Worm (Caenorhabditis elegans) whole organism, late embryonic: Measurements from ENCODE around the gene gex-3.

Source experiments
- ceh-22 ChIP-seq: sonication (generic microtip); optimal IDR thresholded peaks from 2 replicates; lab custom pipeline; 2017; ENCODE audit warnings: missing biosample characterization, missing genetic modification characterization
- ceh-30 ChIP-seq: fragments of 150-350 bp; optimal IDR thresholded peaks from 2 replicates; lab custom pipeline; 2014; ENCODE audit warnings: missing biosample characterization, missing genetic modification characterization
- ceh-34 ChIP-seq: sonication (generic microtip); optimal IDR thresholded peaks from 2 replicates; lab custom pipeline; 2016; ENCODE audit warnings: mild to moderate bottlenecking, missing genetic modification characterization, missing compliant biosample characterization
- ceh-45 ChIP-seq: fragments of 200-800 bp; sonication (Bioruptor generic); IDR thresholded peaks from 2 replicates; pipeline ENCODE4 v1.3.6; 2022; ENCODE audit warnings: missing genetic modification reagents, missing genetic modification characterization, missing compliant biosample characterization
- dmd-4 ChIP-seq: sonication (generic microtip); optimal IDR thresholded peaks from 2 replicates; lab custom pipeline; 2016; ENCODE audit warnings: borderline replicate concordance, missing genetic modification characterization, missing compliant biosample characterization
- dve-1 ChIP-seq: sonication (generic microtip); optimal IDR thresholded peaks from 2 replicates; lab custom pipeline; 2017; ENCODE audit warnings: antibody characterized with exemption, mild to moderate bottlenecking, missing genetic modification characterization, missing compliant biosample characterization
- fkh-10 ChIP-seq: fragments of 150-350 bp; optimal IDR thresholded peaks from 2 replicates; lab custom pipeline; 2014; ENCODE audit warnings: missing biosample characterization, missing genetic modification reagents, missing genetic modification characterization
- nfya-1 ChIP-seq: sonication (generic microtip); optimal IDR thresholded peaks from 2 replicates; lab custom pipeline; 2017; ENCODE audit warnings: missing genetic modification characterization, mild to moderate bottlenecking, missing compliant biosample characterization, antibody characterized with exemption, moderate library complexity
- nhr-11 ChIP-seq: fragments of 150-350 bp; optimal IDR thresholded peaks from 2 replicates; lab custom pipeline; 2014; ENCODE audit warnings: missing biosample characterization, missing genetic modification characterization
- pag-3 ChIP-seq: sonication (generic microtip); optimal IDR thresholded peaks from 2 replicates; lab custom pipeline; 2016; ENCODE audit warnings: missing compliant biosample characterization, missing genetic modification characterization, borderline replicate concordance
- pha-2 ChIP-seq: sonication (generic microtip); optimal IDR thresholded peaks from 2 replicates; lab custom pipeline; 2017; ENCODE audit warnings: mild to moderate bottlenecking, missing genetic modification characterization, missing compliant biosample characterization
- pros-1 ChIP-seq: fragments of 150-350 bp; optimal IDR thresholded peaks from 2 replicates; lab custom pipeline; 2014; ENCODE audit warnings: missing biosample characterization, missing genetic modification reagents, missing genetic modification characterization
- tbx-2 ChIP-seq: sonication (generic microtip); optimal IDR thresholded peaks from 2 replicates; lab custom pipeline; 2016; ENCODE audit warnings: missing genetic modification characterization, missing compliant biosample characterization
- unc-42 ChIP-seq: sonication (generic microtip); optimal IDR thresholded peaks from 2 replicates; lab custom pipeline; 2016; ENCODE audit warnings: missing genotype, missing genetic modification characterization, missing compliant biosample characterization

- TF ChIP-seq pros-1 (tag; lab: Kevin White, UChicago) (no peak), dmd-4 (no peak), pag-3 (tag; lab: Kevin White, UChicago) (no peak), ceh-30 (no peak), ceh-45 (GFP tag; lab: Robert Waterston, UW) (no peak), tbx-2 (tag; lab: Kevin White, UChicago) (no peak), pha-2 (tag; lab: Kevin White, UChicago) (no peak), nfya-1 (no peak), ceh-34 (tag; lab: Kevin White, UChicago) (no peak), nhr-11 (tag; lab: Kevin White, UChicago) (no peak), dve-1 (tag; lab: Kevin White, UChicago) (no peak), fkh-10 (GFP tag; lab: Kevin White, UChicago) (no peak), ceh-22 (tag; lab: Kevin White, UChicago) (no peak), unc-42 (tag; lab: Kevin White, UChicago) (no peak)
These were observed 50.5 kb downstream of the gex-3 start, which contains the start of gene smz-1 for ce11 chrIV:12454750-12455149.
